Worm (Caenorhabditis elegans): ENCODE measurements around the gene aakg-3.

aakg-3 gene

DNA sequence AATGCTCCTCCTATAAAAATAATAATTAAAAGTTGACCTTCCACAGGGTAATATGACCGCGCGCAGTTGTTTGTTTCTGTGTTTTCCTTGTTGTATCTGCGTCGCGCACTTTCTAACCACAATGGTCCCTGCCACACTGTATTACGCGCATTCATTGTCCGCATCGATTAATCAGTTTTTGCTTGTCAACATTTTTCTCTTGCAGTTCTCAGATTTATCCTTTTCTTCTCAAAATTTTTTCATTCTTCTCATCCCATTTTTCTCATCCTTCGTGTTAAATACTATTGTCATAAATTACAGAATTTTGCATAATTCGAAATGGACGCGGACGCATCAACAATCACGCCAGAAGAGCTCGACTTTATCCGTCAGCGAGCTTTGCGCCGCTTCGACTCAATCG, 35.7 kb upstream of the aakg-3 start, which contains the start of gene pfk-1.1:
Gene pfk-1.1, plus strand, starts transcription at position 301 of the 400 bp plus-strand sequence.
- no peak for TF ChIP-seq unc-62 (GFP tag; optimal IDR thresholded peaks at IDR 0.05)

DNA sequence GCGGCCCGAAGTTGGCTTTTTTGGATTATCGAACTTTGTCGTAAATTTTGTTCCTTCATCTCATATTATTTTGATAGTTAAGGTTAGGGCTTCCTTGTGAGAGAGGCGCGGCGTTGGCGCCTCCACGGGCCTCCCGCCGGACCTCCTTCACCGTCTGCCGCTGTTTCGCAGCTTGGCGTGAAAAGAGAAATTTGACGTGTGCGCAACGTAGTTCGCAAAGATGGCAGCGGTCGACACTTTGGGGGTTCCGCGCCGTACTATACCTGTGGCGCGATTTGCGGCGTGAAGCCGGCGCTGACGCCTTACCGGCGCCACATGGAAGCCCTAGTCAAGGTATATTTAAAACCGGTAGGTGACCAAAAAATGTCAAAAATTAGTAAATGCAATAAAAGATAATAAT, 33.9 kb upstream of the aakg-3 start:
- TF ChIP-seq R02D3.7 (tag; optimal IDR thresholded peaks at IDR 0.05) = no peak
- TF ChIP-seq snpc-4 (tag; optimal IDR thresholded peaks at IDR 0.05) = peak; percentile 71

DNA sequence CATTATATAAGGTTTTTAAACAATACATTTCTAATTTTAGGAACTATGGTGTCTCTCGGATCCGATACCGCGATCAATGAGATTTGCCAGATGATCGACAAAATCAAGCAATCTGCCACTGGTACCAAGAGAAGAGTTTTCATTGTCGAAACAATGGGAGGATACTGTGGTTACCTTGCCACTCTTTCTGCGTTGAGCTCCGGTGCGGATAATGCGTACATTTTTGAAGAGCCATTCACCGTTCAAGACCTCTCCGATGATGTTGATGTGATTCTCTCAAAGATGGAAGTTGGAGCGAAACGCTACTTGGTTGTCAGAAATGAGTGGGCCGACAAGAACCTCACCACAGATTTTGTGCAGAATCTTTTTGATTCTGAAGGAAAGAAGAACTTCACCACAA, 32.6 kb upstream of the aakg-3 start:
- TF ChIP-seq nhr-10 (tag; optimal IDR thresholded peaks at IDR 0.05) (no peak), sma-9 (GFP tag; optimal IDR thresholded peaks at IDR 0.05) (no peak), sma-9 (tag; optimal IDR thresholded peaks at IDR 0.05) (no peak), elt-3 (tag; optimal IDR thresholded peaks at IDR 0.05) (no peak), sem-4 (tag; optimal IDR thresholded peaks at IDR 0.05) (no peak), mbf-1 (tag; optimal IDR thresholded peaks at IDR 0.05) (no peak), crh-2 (tag; optimal IDR thresholded peaks at IDR 0.05) (no peak), blmp-1 (tag; optimal IDR thresholded peaks at IDR 0.05; ENCODE audit: insufficient read depth) (no peak), ceh-82 (tag; optimal IDR thresholded peaks at IDR 0.05) (no peak), unc-39 (tag; optimal IDR thresholded peaks at IDR 0.05) (no peak), nhr-77 (tag; optimal IDR thresholded peaks at IDR 0.05) (no peak), nhr-23 (tag; optimal IDR thresholded peaks at IDR 0.05) (no peak), peb-1 (tag; optimal IDR thresholded peaks at IDR 0.05) (no peak), unc-62 (GFP tag; optimal IDR thresholded peaks at IDR 0.05) (no peak), lsy-2 (tag; optimal IDR thresholded peaks at IDR 0.05) (no peak), unc-55 (GFP tag; optimal IDR thresholded peaks at IDR 0.05) (no peak), alr-1 (tag; optimal IDR thresholded peaks at IDR 0.05) (no peak), sma-3 (GFP tag; optimal IDR thresholded peaks at IDR 0.05) (no peak), ztf-4 (tag; optimal IDR thresholded peaks at IDR 0.05) (no peak), mdl-1 (tag; optimal IDR thresholded peaks at IDR 0.05) (no peak), lin-11 (tag; optimal IDR thresholded peaks at IDR 0.05) (no peak)

DNA sequence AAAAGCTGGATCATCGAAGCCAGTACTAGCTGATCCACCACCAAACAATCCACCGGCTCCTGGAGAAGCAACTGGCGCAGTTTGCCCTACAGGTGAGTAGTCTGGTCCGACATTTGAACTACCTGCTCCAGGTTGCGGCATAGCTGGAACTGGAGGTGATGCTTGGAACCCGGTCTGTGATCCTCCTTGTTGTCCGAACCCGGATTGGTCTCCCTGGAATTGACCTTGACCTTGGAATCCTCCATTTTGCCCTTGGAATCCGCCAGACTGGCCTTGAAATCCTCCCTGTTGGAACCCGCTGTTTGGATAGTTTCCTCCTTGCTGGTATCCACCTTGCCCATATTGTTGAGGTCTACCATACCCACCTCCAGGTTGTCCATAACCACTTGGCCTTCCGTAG, 30.3 kb upstream of the aakg-3 start:
- TF ChIP-seq Y55F3AM.14 (GFP tag; optimal IDR thresholded peaks at IDR 0.05) (no peak), lin-13 (GFP tag; optimal IDR thresholded peaks at IDR 0.05) (no peak)

DNA sequence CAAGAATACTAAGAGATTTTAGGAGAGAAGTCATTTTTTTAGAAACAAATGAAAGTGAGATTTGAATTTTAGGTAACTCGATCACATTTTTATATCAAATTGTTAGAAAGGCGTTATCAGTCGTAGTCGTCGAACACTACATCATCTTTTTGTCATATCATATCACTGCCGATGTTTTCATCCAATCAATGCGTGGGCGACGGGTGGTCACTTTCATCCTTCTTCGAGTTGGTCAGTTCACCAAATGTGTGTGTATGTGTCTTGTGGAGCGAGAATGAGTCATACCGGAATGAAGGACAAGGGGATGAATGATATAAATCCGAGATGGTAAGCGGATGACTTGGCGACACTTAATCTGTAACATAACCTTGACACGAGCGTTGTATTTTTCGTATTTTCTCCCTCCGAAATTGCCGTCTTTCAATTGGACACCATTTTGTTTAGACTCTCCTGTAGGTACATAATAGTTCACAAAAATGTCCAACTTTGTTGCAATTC, 29.7 kb upstream of the aakg-3 start, which contains the start of the genes Y41G9A.10 and Y41G9A.5:
Gene Y41G9A.10, minus strand, starts transcription at position 51 of the 498 bp plus-strand sequence.
Gene Y41G9A.5, plus strand, starts transcription at position 160 of the 498 bp plus-strand sequence.
- TF ChIP-seq sma-9 (GFP tag; optimal IDR thresholded peaks at IDR 0.05) = peak; percentile 44
- TF ChIP-seq sma-9 (tag; optimal IDR thresholded peaks at IDR 0.05) = no peak
- TF ChIP-seq ceh-16 (tag; optimal IDR thresholded peaks at IDR 0.05) = no peak
- TF ChIP-seq blmp-1 (tag; optimal IDR thresholded peaks at IDR 0.05; ENCODE audit: insufficient read depth) = peak; percentile 36
- TF ChIP-seq fos-1 (tag; optimal IDR thresholded peaks at IDR 0.05) = peak; percentile 34
- TF ChIP-seq lin-39 (tag; optimal IDR thresholded peaks at IDR 0.05) = no peak
- TF ChIP-seq alr-1 (tag; optimal IDR thresholded peaks at IDR 0.05) = no peak
- peak; percentile 38 for TF ChIP-seq nhr-21 (tag; optimal IDR thresholded peaks at IDR 0.05)
- TF ChIP-seq nhr-25 (tag; optimal IDR thresholded peaks at IDR 0.05) = peak; percentile 22
- no peak for TF ChIP-seq Y55F3AM.14 (GFP tag; optimal IDR thresholded peaks at IDR 0.05)
- TF ChIP-seq nhr-129 (tag; optimal IDR thresholded peaks at IDR 0.05) = peak; percentile 31
- no peak for TF ChIP-seq unc-39 (tag; optimal IDR thresholded peaks at IDR 0.05)
- peak; percentile 61 for TF ChIP-seq sma-3 (GFP tag; optimal IDR thresholded peaks at IDR 0.05)
- no peak for TF ChIP-seq lin-13 (GFP tag; optimal IDR thresholded peaks at IDR 0.05)
- no peak for TF ChIP-seq unc-62 (GFP tag; optimal IDR thresholded peaks at IDR 0.05)
- no peak for TF ChIP-seq ZK546.5 (tag; optimal IDR thresholded peaks at IDR 0.05)
- no peak for TF ChIP-seq skn-1 (tag; optimal IDR thresholded peaks at IDR 0.05)
- no peak for TF ChIP-seq lin-11 (tag; optimal IDR thresholded peaks at IDR 0.05)
- TF ChIP-seq zag-1 (tag; optimal IDR thresholded peaks at IDR 0.05) = no peak
- no peak for TF ChIP-seq F13H6.1 (tag; optimal IDR thresholded peaks at IDR 0.05)
- TF ChIP-seq ztf-11 (tag; optimal IDR thresholded peaks at IDR 0.05) = no peak
- TF ChIP-seq mdl-1 (tag; optimal IDR thresholded peaks at IDR 0.05) = no peak
- no peak for TF ChIP-seq gmeb-1 (tag; optimal IDR thresholded peaks at IDR 0.05)
- no peak for TF ChIP-seq ama-1 (optimal IDR thresholded peaks at IDR 0.05)
- TF ChIP-seq snpc-4 (tag; optimal IDR thresholded peaks at IDR 0.05) = no peak

Measured in whole organism, L2 larva.